Worm (Caenorhabditis elegans) whole organism, L1 larva: Measurements from ENCODE around the gene Y37A1A.3.

Experiments
- C04F5.9 ChIP-seq: sonication (generic microtip); optimal IDR thresholded peaks from 2 replicates; lab custom pipeline; 2016; ENCODE audit warnings: missing genetic modification characterization, missing compliant biosample characterization
- C34B4.2 ChIP-seq: sonication (generic microtip); optimal IDR thresholded peaks from 2 replicates; lab custom pipeline; 2017; ENCODE audit warnings: mild to moderate bottlenecking, missing genetic modification characterization, missing compliant biosample characterization
- F16B12.6 ChIP-seq: fragments of 150-350 bp; optimal IDR thresholded peaks from 2 replicates; lab custom pipeline; 2014; ENCODE audit warnings: missing biosample characterization, missing genetic modification characterization
- Y116A8C.19 ChIP-seq: sonication (generic microtip); optimal IDR thresholded peaks from 2 replicates; lab custom pipeline; 2016; ENCODE audit warnings: missing compliant biosample characterization, missing genetic modification characterization, borderline replicate concordance
- alr-1 ChIP-seq: fragments of 200-800 bp; sonication (Bioruptor generic); optimal IDR thresholded peaks from 2 replicates; lab custom pipeline; 2018; ENCODE audit warnings: borderline replicate concordance, mild to moderate bottlenecking, missing genetic modification characterization, missing compliant biosample characterization
- aly-2 ChIP-seq: fragments of 150-350 bp; optimal IDR thresholded peaks from 2 replicates; lab custom pipeline; 2014; ENCODE audit warnings: missing biosample characterization, missing genetic modification characterization
- ama-1 ChIP-seq: fragments of 150-350 bp; optimal IDR thresholded peaks from 2 replicates; lab custom pipeline; 2014
- blmp-1 ChIP-seq: fragments of 150-350 bp; optimal IDR thresholded peaks from 2 replicates; lab custom pipeline; 2014; ENCODE audit warnings: missing biosample characterization, missing genetic modification characterization
- ceh-63 ChIP-seq: fragments of 200-800 bp; sonication (Bioruptor generic); optimal IDR thresholded peaks from 2 replicates; lab custom pipeline; 2018; ENCODE audit warnings: mild to moderate bottlenecking, missing genetic modification characterization, missing compliant biosample characterization
- ceh-8 ChIP-seq: fragments of 200-800 bp; sonication (Bioruptor generic); optimal IDR thresholded peaks from 2 replicates; lab custom pipeline; 2018; ENCODE audit warnings: mild to moderate bottlenecking, missing genetic modification characterization, moderate library complexity, missing compliant biosample characterization
- ceh-82 ChIP-seq, 3 experiments: fragments of 150-350 bp in 1 of 3; sonication (generic microtip) in 2 of 3; optimal IDR thresholded peaks; 2 replicates each; lab custom pipeline; 2014 to 2017; ENCODE audit warnings: missing biosample characterization in 3 of 3, missing genetic modification characterization in 3 of 3
- ceh-88 ChIP-seq: fragments of 200-800 bp; sonication (Bioruptor generic); IDR thresholded peaks from 2 replicates; pipeline ENCODE4 v1.3.6; 2022; ENCODE audit warnings: missing genetic modification characterization, missing compliant biosample characterization
- ceh-90 ChIP-seq: sonication (generic microtip); optimal IDR thresholded peaks from 2 replicates; lab custom pipeline; 2016; ENCODE audit warnings: missing genetic modification characterization, missing compliant biosample characterization
- dpl-1 ChIP-seq, 3 experiments: fragments of 150-350 bp in 2 of 3; sonication (generic microtip) in 1 of 3; optimal IDR thresholded peaks; 2 replicates each; lab custom pipeline; 2014 to 2017; ENCODE audit warnings: missing biosample characterization in 3 of 3, missing genetic modification characterization in 3 of 3, missing genetic modification reagents in 3 of 3
- efl-1 ChIP-seq, 4 experiments: fragments of 150-350 bp; optimal IDR thresholded peaks in 3 of 4; peaks in 1 of 4; 1 replicate in 1 of 4; 2 replicates in 3 of 4; lab custom pipeline; 2014; ENCODE audit warnings: missing biosample characterization in 2 of 4, missing genetic modification characterization in 2 of 4, missing genetic modification reagents in 2 of 4
- efl-3 ChIP-seq: fragments of 200-800 bp; sonication (Bioruptor generic); optimal IDR thresholded peaks from 2 replicates; lab custom pipeline; 2018; ENCODE audit warnings: mild to moderate bottlenecking, missing genetic modification characterization, missing compliant biosample characterization
- egl-27 ChIP-seq, 2 experiments: fragments of 150-350 bp in 1 of 2; sonication (generic microtip); optimal IDR thresholded peaks; 3 replicates each; lab custom pipeline; 2017 to 2018; ENCODE audit warnings: missing biosample characterization in 2 of 2, missing genetic modification characterization in 2 of 2, missing genetic modification reagents in 2 of 2
- elt-3 ChIP-seq, 6 experiments: fragments of 150-350 bp in 1 of 6; sonication (generic microtip); optimal IDR thresholded peaks; 2 replicates each; lab custom pipeline; 2017 to 2018; ENCODE audit warnings: missing biosample characterization in 6 of 6, missing genetic modification characterization in 6 of 6, inconsistent platforms in 1 of 6
- fkh-4 ChIP-seq: sonication (generic microtip); optimal IDR thresholded peaks from 2 replicates; lab custom pipeline; 2016; ENCODE audit warnings: missing compliant biosample characterization, missing genetic modification characterization, borderline replicate concordance
- fkh-8 ChIP-seq: sonication (generic microtip); optimal IDR thresholded peaks from 2 replicates; lab custom pipeline; 2016; ENCODE audit warnings: mild to moderate bottlenecking, missing genetic modification characterization, missing compliant biosample characterization
- grh-1 ChIP-seq: fragments of 200-800 bp; sonication (Bioruptor generic); IDR thresholded peaks from 2 replicates; pipeline ENCODE4 v1.3.6; 2022; ENCODE audit warnings: missing genetic modification reagents, missing genetic modification characterization, missing compliant biosample characterization
- hlh-17 ChIP-seq: fragments of 200-800 bp; sonication (Bioruptor generic); optimal IDR thresholded peaks from 2 replicates; lab custom pipeline; 2018; ENCODE audit warnings: missing genetic modification characterization, mild to moderate bottlenecking, missing compliant biosample characterization, moderate library complexity, borderline replicate concordance
- hpl-2 ChIP-seq: fragments of 150-350 bp; optimal IDR thresholded peaks from 2 replicates; lab custom pipeline; 2014; ENCODE audit warnings: missing biosample characterization, missing genetic modification reagents, missing genetic modification characterization
- isw-1 ChIP-seq: fragments of 200-800 bp; sonication (Bioruptor generic); IDR thresholded peaks from 2 replicates; pipeline ENCODE4 v1.3.6; 2022; ENCODE audit warnings: missing genetic modification characterization, missing compliant biosample characterization
- jun-1 ChIP-seq: fragments of 150-350 bp; optimal IDR thresholded peaks from 2 replicates; lab custom pipeline; 2014; ENCODE audit warnings: missing biosample characterization, missing genetic modification reagents, missing genetic modification characterization
- lin-13 ChIP-seq: fragments of 150-350 bp; optimal IDR thresholded peaks from 2 replicates; lab custom pipeline; 2014; ENCODE audit warnings: missing biosample characterization, missing genetic modification reagents, missing genetic modification characterization
- lin-14 ChIP-seq: fragments of 200-800 bp; sonication (Bioruptor generic); optimal IDR thresholded peaks from 2 replicates; lab custom pipeline; 2018; ENCODE audit warnings: mild to moderate bottlenecking, missing genetic modification characterization, moderate library complexity, missing compliant biosample characterization
- lin-15B ChIP-seq: fragments of 150-350 bp; sonication (generic microtip); optimal IDR thresholded peaks from 3 replicates; lab custom pipeline; 2014; ENCODE audit warnings: missing biosample characterization, missing genetic modification characterization
- lin-35 ChIP-seq, 2 experiments: fragments of 150-350 bp; optimal IDR thresholded peaks; 2 replicates each; lab custom pipeline; 2014; ENCODE audit warnings: missing biosample characterization in 2 of 2, missing genetic modification characterization in 2 of 2, missing genetic modification reagents in 2 of 2
- lin-39 ChIP-seq: fragments of 150-350 bp; optimal IDR thresholded peaks from 2 replicates; lab custom pipeline; 2014; ENCODE audit warnings: missing biosample characterization, missing genetic modification reagents, missing genetic modification characterization
- lir-3 ChIP-seq: sonication (generic microtip); optimal IDR thresholded peaks from 2 replicates; lab custom pipeline; 2016; ENCODE audit warnings: mild to moderate bottlenecking, missing genetic modification characterization, moderate library complexity, missing compliant biosample characterization; ENCODE audit not compliant: poor library complexity
- lsy-2 ChIP-seq, 2 experiments: fragments of 150-350 bp; optimal IDR thresholded peaks; 2 replicates each; lab custom pipeline; 2014; ENCODE audit warnings: missing biosample characterization in 2 of 2, missing genetic modification characterization in 2 of 2
- mdl-1 ChIP-seq, 2 experiments: fragments of 150-350 bp; optimal IDR thresholded peaks; 2 replicates each; lab custom pipeline; 2014 to 2017; ENCODE audit warnings: missing biosample characterization in 2 of 2, missing genetic modification characterization in 2 of 2, inconsistent platforms in 1 of 2
- mep-1 ChIP-seq: fragments of 150-350 bp; optimal IDR thresholded peaks from 2 replicates; lab custom pipeline; 2014; ENCODE audit warnings: missing biosample characterization, missing genetic modification characterization
- nhr-19 ChIP-seq: fragments of 200-800 bp; sonication (Bioruptor generic); conservative IDR thresholded peaks from 2 replicates; pipeline ENCODE4 v1.3.6; 2022; ENCODE audit warnings: missing genetic modification characterization, missing compliant biosample characterization
- nhr-20 ChIP-seq: sonication (generic microtip); optimal IDR thresholded peaks from 2 replicates; lab custom pipeline; 2016; ENCODE audit warnings: mild to moderate bottlenecking, missing genetic modification characterization, missing compliant biosample characterization
- nhr-47 ChIP-seq: sonication (generic microtip); optimal IDR thresholded peaks from 2 replicates; lab custom pipeline; 2016; ENCODE audit warnings: mild to moderate bottlenecking, missing genetic modification characterization, moderate library complexity, missing compliant biosample characterization
- nhr-71 ChIP-seq: sonication (generic microtip); optimal IDR thresholded peaks from 2 replicates; lab custom pipeline; 2016; ENCODE audit warnings: mild to moderate bottlenecking, missing genetic modification characterization, moderate library complexity, missing compliant biosample characterization
- nhr-85 ChIP-seq: sonication (generic microtip); peaks from one replicate; lab custom pipeline; 2016; ENCODE audit warnings: missing genetic modification characterization, inconsistent platforms, missing compliant biosample characterization
- pag-3 ChIP-seq: sonication (generic microtip); optimal IDR thresholded peaks from 2 replicates; lab custom pipeline; 2017; ENCODE audit warnings: missing genetic modification characterization, mild to moderate bottlenecking, missing compliant biosample characterization, antibody characterized with exemption, borderline replicate concordance; ENCODE audit not compliant: insufficient read depth
- pqm-1 ChIP-seq: sonication (generic microtip); optimal IDR thresholded peaks from 3 replicates; lab custom pipeline; 2017; ENCODE audit warnings: missing biosample characterization, missing genetic modification characterization
- snpc-4 ChIP-seq: fragments of 150-350 bp; optimal IDR thresholded peaks from 2 replicates; lab custom pipeline; 2014; ENCODE audit warnings: missing biosample characterization, missing genetic modification characterization
- snu-23 ChIP-seq: sonication (generic microtip); optimal IDR thresholded peaks from 2 replicates; lab custom pipeline; 2016; ENCODE audit warnings: missing genetic modification characterization, missing compliant biosample characterization
- sox-4 ChIP-seq: sonication (generic microtip); optimal IDR thresholded peaks from 2 replicates; lab custom pipeline; 2016; ENCODE audit warnings: missing genetic modification characterization, missing compliant biosample characterization
- sptf-1 ChIP-seq: fragments of 150-350 bp; optimal IDR thresholded peaks from 2 replicates; lab custom pipeline; 2014; ENCODE audit warnings: missing biosample characterization, missing genetic modification characterization
- swsn-7 ChIP-seq: sonication (generic microtip); optimal IDR thresholded peaks from 2 replicates; lab custom pipeline; 2016; ENCODE audit warnings: missing genetic modification characterization, missing compliant biosample characterization
- tbx-2 ChIP-seq: sonication (generic microtip); optimal IDR thresholded peaks from 2 replicates; lab custom pipeline; 2016; ENCODE audit warnings: missing genetic modification characterization, missing compliant biosample characterization
- unc-30 ChIP-seq: sonication (generic microtip); optimal IDR thresholded peaks from 2 replicates; lab custom pipeline; 2017; ENCODE audit warnings: missing biosample characterization, missing genetic modification characterization
- unc-62 ChIP-seq: fragments of 150-350 bp; optimal IDR thresholded peaks from 2 replicates; lab custom pipeline; 2014; ENCODE audit warnings: missing biosample characterization, missing genetic modification reagents, missing genetic modification characterization
- vab-15 ChIP-seq: sonication (generic microtip); optimal IDR thresholded peaks from 2 replicates; lab custom pipeline; 2017; ENCODE audit warnings: missing genotype, mild to moderate bottlenecking, missing genetic modification characterization, missing compliant biosample characterization
- ztf-11 ChIP-seq, 2 experiments: sonication (generic microtip); optimal IDR thresholded peaks; 2 replicates each; lab custom pipeline; 2016 to 2017; ENCODE audit warnings: missing genetic modification characterization in 2 of 2, missing biosample characterization in 1 of 2, missing compliant biosample characterization in 1 of 2
- ztf-4 ChIP-seq: fragments of 150-350 bp; optimal IDR thresholded peaks from 2 replicates; lab custom pipeline; 2014; ENCODE audit warnings: missing biosample characterization, missing genetic modification characterization

Gene Y37A1A.3

ce11 chrIV:13893103-13893502 lies 9.6 kb downstream of the Y37A1A.3 start:
- TF ChIP-seq lin-13 (GFP tag; lab: Kevin White, UChicago) = no peak
- no peak for TF ChIP-seq mdl-1 (tag; optimal IDR thresholded peaks at IDR 0.05; lab: Kevin White, UChicago)
- TF ChIP-seq lin-35 (GFP tag; optimal IDR thresholded peaks at IDR 0.05; lab: Kevin White, UChicago) = no peak
- no peak for TF ChIP-seq tbx-2 (tag; lab: Kevin White, UChicago)
- no peak for TF ChIP-seq F16B12.6
- no peak for TF ChIP-seq aly-2 (tag; lab: Kevin White, UChicago)
- no peak for TF ChIP-seq vab-15 (tag; lab: Kevin White, UChicago)
- no peak for TF ChIP-seq jun-1 (tag; lab: Kevin White, UChicago)
- no peak for TF ChIP-seq fkh-4
- TF ChIP-seq nhr-20 (tag; lab: Kevin White, UChicago) = no peak
- TF ChIP-seq unc-30 (tag; lab: Kevin White, UChicago) = no peak
- TF ChIP-seq unc-62 (GFP tag; lab: Kevin White, UChicago) = no peak
- TF ChIP-seq ceh-90 (tag; lab: Kevin White, UChicago) = no peak
- TF ChIP-seq lsy-2 (tag; optimal IDR thresholded peaks at IDR 0.05; lab: Kevin White, UChicago) = no peak
- peak; percentile 16 for TF ChIP-seq snu-23 (GFP tag; lab: Kevin White, UChicago)
- TF ChIP-seq hlh-17 (GFP tag; lab: Kevin White, UChicago) = no peak
- TF ChIP-seq sox-4 (tag; lab: Kevin White, UChicago) = no peak
- no peak for TF ChIP-seq pag-3 (tag; lab: Kevin White, UChicago)
- no peak for TF ChIP-seq ceh-88 (GFP tag; lab: Robert Waterston, UW)
- TF ChIP-seq nhr-85 (tag; lab: Kevin White, UChicago) = peak; percentile 63
- TF ChIP-seq lin-14 = no peak
- TF ChIP-seq ama-1 (lab: Kevin White, UChicago) = no peak
- TF ChIP-seq lir-3 (tag; lab: Kevin White, UChicago) = no peak
- TF ChIP-seq grh-1 (GFP tag; lab: Robert Waterston, UW) = no peak
- no peak for TF ChIP-seq C04F5.9 (tag; lab: Kevin White, UChicago)
- no peak for TF ChIP-seq lin-39
- TF ChIP-seq ztf-4 (tag; lab: Kevin White, UChicago) = no peak
- TF ChIP-seq lin-15B (tag; lab: Kevin White, UChicago) = no peak
- TF ChIP-seq fkh-8 (tag; lab: Kevin White, UChicago) = no peak
- TF ChIP-seq ztf-11 (tag; optimal IDR thresholded peaks at IDR 0.05; lab: Kevin White, UChicago) = no peak
- peak in 1 of 2 experiments; percentile 7 for TF ChIP-seq efl-1 (optimal IDR thresholded peaks at IDR 0.05; lab: Kevin White, UChicago)
- peak in 1 of 2 experiments; percentile 88 for TF ChIP-seq efl-1 (GFP tag; optimal IDR thresholded peaks at IDR 0.05 in 1 of 2; lab: Kevin White, UChicago)
- TF ChIP-seq Y116A8C.19 = no peak
- TF ChIP-seq nhr-47 (tag; lab: Kevin White, UChicago) = peak; percentile 15
- TF ChIP-seq ceh-82 (tag; optimal IDR thresholded peaks at IDR 0.05; lab: Kevin White, UChicago) = peak in 1 of 3 experiments; percentile 17
- TF ChIP-seq isw-1 (GFP tag; lab: Robert Waterston, UW) = no peak
- no peak for TF ChIP-seq dpl-1 (GFP tag; optimal IDR thresholded peaks at IDR 0.05; lab: Kevin White, UChicago)
- no peak for TF ChIP-seq hpl-2 (GFP tag; lab: Kevin White, UChicago)
- no peak for TF ChIP-seq ceh-8
- TF ChIP-seq snpc-4 = peak; percentile 97
- no peak for TF ChIP-seq ceh-63 (GFP tag; lab: Kevin White, UChicago)
- TF ChIP-seq egl-27 (tag; optimal IDR thresholded peaks at IDR 0.05; lab: Kevin White, UChicago) = no peak
- no peak for TF ChIP-seq pqm-1 (tag; lab: Kevin White, UChicago)
- TF ChIP-seq nhr-19 = no peak
- TF ChIP-seq C34B4.2 (tag; lab: Kevin White, UChicago) = no peak
- TF ChIP-seq mep-1 (tag; lab: Kevin White, UChicago) = no peak
- peak; percentile 1 for TF ChIP-seq swsn-7 (tag; lab: Kevin White, UChicago)
- no peak for TF ChIP-seq alr-1 (tag; lab: Kevin White, UChicago)
- TF ChIP-seq efl-3 (GFP tag; lab: Kevin White, UChicago) = no peak
- TF ChIP-seq blmp-1 (tag; lab: Kevin White, UChicago) = no peak
- TF ChIP-seq elt-3 (tag; optimal IDR thresholded peaks at IDR 0.05; lab: Kevin White, UChicago) = no peak
- no peak for TF ChIP-seq sptf-1 (tag; lab: Kevin White, UChicago)
- TF ChIP-seq nhr-71 (tag; lab: Kevin White, UChicago) = peak; percentile 30
